Fruit fly (Drosophila melanogaster): ENCODE results near the gene Atg8a.

dm6 chrX:10744315-10744767, 23.8 kb downstream of the Atg8a start, which contains the start of gene ras:
- TF ChIP-seq Sox15 (GFP tag; optimal IDR thresholded peaks at IDR 0.05) (no peak), CG10631 (GFP tag; optimal IDR thresholded peaks at IDR 0.05) (no peak), CG34406 (GFP tag; optimal IDR thresholded peaks at IDR 0.05) (no peak), CG3032 (tag; optimal IDR thresholded peaks at IDR 0.05) (no peak), dac (GFP tag; optimal IDR thresholded peaks at IDR 0.05) (no peak), Ets21C (GFP tag; optimal IDR thresholded peaks at IDR 0.05) (no peak), CG8632 (GFP tag; optimal IDR thresholded peaks at IDR 0.05) (no peak)
